Worm (Caenorhabditis elegans) whole organism, early embryonic: ENCODE results near the gene T10D4.7.

ENCODE experiments used
- B0310.2 ChIP-seq: sonication (generic microtip); optimal IDR thresholded peaks from 2 replicates; lab custom pipeline; 2016; ENCODE audit warnings: mild to moderate bottlenecking, missing genetic modification characterization, missing compliant biosample characterization
- aly-1 ChIP-seq: sonication (generic microtip); optimal IDR thresholded peaks from 2 replicates; lab custom pipeline; 2016; ENCODE audit warnings: missing genetic modification characterization, missing compliant biosample characterization
- ama-1 ChIP-seq: fragments of 150-350 bp; optimal IDR thresholded peaks from 2 replicates; lab custom pipeline; 2014
- ceh-36 ChIP-seq: sonication (generic microtip); optimal IDR thresholded peaks from 2 replicates; lab custom pipeline; 2016; ENCODE audit warnings: missing genetic modification characterization, inconsistent platforms, missing compliant biosample characterization
- hmbx-1 ChIP-seq: sonication (generic microtip); optimal IDR thresholded peaks from 2 replicates; lab custom pipeline; 2016; ENCODE audit warnings: mild to moderate bottlenecking, missing genetic modification characterization, missing compliant biosample characterization
- hmg-4 ChIP-seq: fragments of 200-800 bp; sonication (Bioruptor generic); optimal IDR thresholded peaks from 2 replicates; lab custom pipeline; 2018; ENCODE audit warnings: mild to moderate bottlenecking, missing genetic modification characterization, missing compliant biosample characterization
- hnd-1 ChIP-seq: sonication (generic microtip); optimal IDR thresholded peaks from 2 replicates; lab custom pipeline; 2016; ENCODE audit warnings: missing genetic modification characterization, missing compliant biosample characterization
- pes-1 ChIP-seq: fragments of 200-800 bp; sonication (Bioruptor generic); IDR thresholded peaks from 2 replicates; pipeline ENCODE4 v1.3.6; 2022; ENCODE audit warnings: missing genetic modification reagents, missing genetic modification characterization, missing compliant biosample characterization
- scrt-1 ChIP-seq: fragments of 200-800 bp; sonication (Bioruptor generic); IDR thresholded peaks from 2 replicates; pipeline ENCODE4 v1.3.6; 2022; ENCODE audit warnings: missing genetic modification characterization, missing compliant biosample characterization
- tbx-11 ChIP-seq: fragments of 200-800 bp; sonication (Bioruptor generic); IDR thresholded peaks from 2 replicates; pipeline ENCODE4 v1.3.6; 2022; ENCODE audit warnings: missing genetic modification characterization, missing compliant biosample characterization
- tbx-37 ChIP-seq: fragments of 200-800 bp; sonication (Bioruptor generic); conservative IDR thresholded peaks from 2 replicates; pipeline ENCODE4 v1.3.6; 2022; ENCODE audit warnings: missing genetic modification reagents, missing genetic modification characterization, missing compliant biosample characterization

DNA sequence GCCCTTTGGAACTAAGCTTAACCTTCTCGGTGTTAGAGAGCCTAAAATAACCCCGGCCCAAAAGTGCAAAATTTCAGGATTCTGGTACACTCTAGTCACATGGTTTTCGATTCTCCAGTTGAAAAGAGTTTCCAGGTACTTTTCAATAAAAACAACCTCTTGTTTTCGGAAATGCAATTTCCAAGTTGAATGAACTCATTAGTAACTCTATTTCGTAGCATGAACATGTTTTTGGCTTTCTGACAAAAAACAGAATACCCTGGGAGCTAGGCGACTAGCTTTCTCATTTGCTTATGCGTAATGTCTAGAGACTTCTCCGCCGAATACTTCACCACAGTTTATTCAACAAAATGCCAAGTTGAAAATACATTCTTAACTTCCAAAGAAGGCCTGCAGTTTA, 5.6 kb downstream of the T10D4.7 start, which contains the start of gene srh-71:
- no peak for TF ChIP-seq ama-1 (lab: Kevin White, UChicago)
- no peak for TF ChIP-seq aly-1
- no peak for TF ChIP-seq hmbx-1
- TF ChIP-seq B0310.2 = no peak
- no peak for TF ChIP-seq hmg-4
- no peak for TF ChIP-seq scrt-1 (GFP tag; lab: Robert Waterston, UW)
- no peak for TF ChIP-seq ceh-36 (tag; lab: Kevin White, UChicago)
- no peak for TF ChIP-seq tbx-37 (GFP tag; lab: Robert Waterston, UW)
- no peak for TF ChIP-seq pes-1 (GFP tag; lab: Robert Waterston, UW)
- TF ChIP-seq tbx-11 (GFP tag; lab: Robert Waterston, UW) = no peak
- TF ChIP-seq hnd-1 = no peak
